Fruit fly (Drosophila melanogaster): ENCODE measurements around the gene gammaTub37C.

- TF ChIP-seq CG8478 (optimal IDR thresholded peaks at IDR 0.05): no peak
- no peak for TF ChIP-seq CTCF (optimal IDR thresholded peaks at IDR 0.05)
These were observed 27.4 kb downstream of the gammaTub37C start for dm6 chr2L:19158005-19158666.

All from S2 (cell line).